Worm (Caenorhabditis elegans) whole organism, L3 larva: ENCODE data around the gene srx-28.

Experiments used
- aly-2 ChIP-seq: fragments of 150-350 bp; optimal IDR thresholded peaks from 2 replicates; lab custom pipeline; 2014; ENCODE audit warnings: missing biosample characterization, missing genetic modification characterization
- ceh-16 ChIP-seq: sonication (generic microtip); optimal IDR thresholded peaks from 2 replicates; lab custom pipeline; 2017; ENCODE audit warnings: missing biosample characterization, missing genetic modification characterization
- ceh-28 ChIP-seq: fragments of 150-350 bp; optimal IDR thresholded peaks from 2 replicates; lab custom pipeline; 2014; ENCODE audit warnings: missing biosample characterization, missing genetic modification reagents, missing genetic modification characterization
- ceh-9 ChIP-seq: sonication (generic microtip); optimal IDR thresholded peaks from 2 replicates; lab custom pipeline; 2018; ENCODE audit warnings: missing biosample characterization, missing genetic modification characterization
- egl-5 ChIP-seq: fragments of 150-350 bp; optimal IDR thresholded peaks from 2 replicates; lab custom pipeline; 2017; ENCODE audit warnings: missing biosample characterization, missing genetic modification reagents, missing genetic modification characterization, inconsistent platforms
- elt-1 ChIP-seq: fragments of 150-350 bp; optimal IDR thresholded peaks from 2 replicates; lab custom pipeline; 2014; ENCODE audit warnings: missing biosample characterization, missing genetic modification characterization
- elt-2 ChIP-seq: sonication (generic microtip); optimal IDR thresholded peaks from 2 replicates; lab custom pipeline; 2016; ENCODE audit warnings: missing genetic modification reagents, mild to moderate bottlenecking, missing genetic modification characterization, missing compliant biosample characterization
- elt-3 ChIP-seq, 3 experiments: fragments of 150-350 bp in 1 of 3; sonication (generic microtip) in 2 of 3; optimal IDR thresholded peaks; 2 replicates in 2 of 3; 4 replicates in 1 of 3; lab custom pipeline; 2014 to 2017; ENCODE audit warnings: missing biosample characterization in 3 of 3, missing genetic modification characterization in 3 of 3
- eor-1 ChIP-seq, 2 experiments: fragments of 150-350 bp; optimal IDR thresholded peaks; 2 replicates each; lab custom pipeline; 2014 to 2018; ENCODE audit warnings: missing biosample characterization in 2 of 2, missing genetic modification characterization in 2 of 2
- fkh-10 ChIP-seq: sonication (generic microtip); optimal IDR thresholded peaks from 2 replicates; lab custom pipeline; 2017; ENCODE audit warnings: missing biosample characterization, missing genetic modification reagents, missing genetic modification characterization
- fkh-2 ChIP-seq: fragments of 150-350 bp; optimal IDR thresholded peaks from 2 replicates; lab custom pipeline; 2014; ENCODE audit warnings: missing biosample characterization, missing genetic modification reagents, missing genetic modification characterization
- fos-1 ChIP-seq: fragments of 150-350 bp; optimal IDR thresholded peaks from 2 replicates; lab custom pipeline; 2014; ENCODE audit warnings: missing biosample characterization, missing genetic modification characterization
- hmg-11 ChIP-seq: sonication (generic microtip); optimal IDR thresholded peaks from 2 replicates; lab custom pipeline; 2016; ENCODE audit warnings: missing genetic modification characterization, missing compliant biosample characterization
- jun-1 ChIP-seq: fragments of 150-350 bp; optimal IDR thresholded peaks from 2 replicates; lab custom pipeline; 2014; ENCODE audit warnings: missing biosample characterization, missing genetic modification reagents, missing genetic modification characterization
- lin-15B ChIP-seq: fragments of 150-350 bp; optimal IDR thresholded peaks from 2 replicates; lab custom pipeline; 2014; ENCODE audit warnings: missing biosample characterization, missing genetic modification characterization
- lin-39 ChIP-seq: fragments of 150-350 bp; optimal IDR thresholded peaks from 2 replicates; lab custom pipeline; 2018; ENCODE audit warnings: missing biosample characterization, missing genetic modification reagents, missing genetic modification characterization
- nfya-1 ChIP-seq: sonication (generic microtip); optimal IDR thresholded peaks from 2 replicates; lab custom pipeline; 2017; ENCODE audit warnings: missing genetic modification characterization, mild to moderate bottlenecking, missing compliant biosample characterization, antibody characterized with exemption, moderate library complexity; ENCODE audit not compliant: insufficient read depth
- nhr-23 ChIP-seq: fragments of 150-350 bp; optimal IDR thresholded peaks from 2 replicates; lab custom pipeline; 2014; ENCODE audit warnings: missing biosample characterization, missing genetic modification reagents, missing genetic modification characterization
- nhr-237 ChIP-seq: fragments of 150-350 bp; optimal IDR thresholded peaks from 2 replicates; lab custom pipeline; 2014; ENCODE audit warnings: missing biosample characterization, missing genetic modification characterization
- nhr-25 ChIP-seq: sonication (generic microtip); optimal IDR thresholded peaks from 2 replicates; lab custom pipeline; 2017; ENCODE audit warnings: missing biosample characterization, missing genetic modification characterization
- nhr-76 ChIP-seq: fragments of 150-350 bp; sonication (generic microtip); optimal IDR thresholded peaks from 5 replicates; lab custom pipeline; 2014; ENCODE audit warnings: missing biosample characterization, missing genetic modification characterization
- nhr-77 ChIP-seq: fragments of 150-350 bp; optimal IDR thresholded peaks from 2 replicates; lab custom pipeline; 2014; ENCODE audit warnings: missing biosample characterization, missing genetic modification characterization
- pha-4 ChIP-seq: fragments of 150-350 bp; optimal IDR thresholded peaks from 2 replicates; lab custom pipeline; 2014; ENCODE audit warnings: missing biosample characterization, missing genetic modification reagents, missing genetic modification characterization
- pqm-1 ChIP-seq: fragments of 150-350 bp; optimal IDR thresholded peaks from 2 replicates; lab custom pipeline; 2017; ENCODE audit warnings: missing biosample characterization, missing genetic modification characterization, inconsistent platforms
- sea-2 ChIP-seq: fragments of 150-350 bp; sonication (generic microtip); optimal IDR thresholded peaks from 4 replicates; lab custom pipeline; 2014; ENCODE audit warnings: missing biosample characterization, missing genetic modification reagents, missing genetic modification characterization
- skn-1 ChIP-seq: fragments of 150-350 bp; optimal IDR thresholded peaks from 2 replicates; lab custom pipeline; 2014; ENCODE audit warnings: missing biosample characterization, missing genetic modification characterization
- tbx-2 ChIP-seq: sonication (generic microtip); optimal IDR thresholded peaks from 2 replicates; lab custom pipeline; 2016; ENCODE audit warnings: mild to moderate bottlenecking, missing genetic modification characterization, missing compliant biosample characterization
- unc-39 ChIP-seq: sonication (generic microtip); optimal IDR thresholded peaks from 4 replicates; lab custom pipeline; 2017; ENCODE audit warnings: missing biosample characterization, missing genetic modification characterization
- unc-62 ChIP-seq: fragments of 150-350 bp; sonication (generic microtip); optimal IDR thresholded peaks from 4 replicates; lab custom pipeline; 2014; ENCODE audit warnings: missing biosample characterization, missing genetic modification reagents, missing genetic modification characterization
- ztf-4 ChIP-seq: fragments of 150-350 bp; optimal IDR thresholded peaks from 2 replicates; lab custom pipeline; 2014; ENCODE audit warnings: missing biosample characterization, missing genetic modification characterization

srx-28 gene

DNA sequence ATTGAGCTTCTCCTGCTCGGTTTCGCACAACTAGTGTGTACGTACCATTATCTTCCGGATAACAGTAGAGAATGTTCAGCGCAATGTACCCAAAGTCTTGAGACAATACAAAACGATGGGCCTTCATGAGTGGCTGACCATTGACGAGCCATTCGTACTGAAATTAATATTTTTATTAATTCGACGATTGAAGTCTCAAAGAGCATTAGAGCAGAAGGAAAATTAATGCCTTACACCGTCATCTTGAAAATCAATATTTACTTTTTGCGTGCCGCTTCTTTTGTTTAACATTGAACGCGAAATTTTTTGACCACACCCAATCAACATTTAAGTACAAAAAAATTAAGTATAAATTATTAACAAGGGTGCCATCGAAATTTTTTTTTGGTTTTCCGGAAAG lies 35.9 kb upstream of the srx-28 start:
- TF ChIP-seq fos-1 (no peak), pha-4 (tag; lab: Kevin White, UChicago) (no peak), sea-2 (no peak), ztf-4 (tag; lab: Kevin White, UChicago) (no peak), skn-1 (no peak)

ce11 chrV:2780786-2781185 lies 23.7 kb upstream of the srx-28 start, which contains the start of gene R05D8.11:
TSS of gene R05D8.11 (minus strand) at chrV:2780886.
- TF ChIP-seq elt-2 (no peak), egl-5 (no peak), nhr-23 (tag; lab: Kevin White, UChicago) (no peak), nhr-77 (no peak), aly-2 (no peak)
- TF ChIP-seq, all 47 proteins: peak for 0

DNA sequence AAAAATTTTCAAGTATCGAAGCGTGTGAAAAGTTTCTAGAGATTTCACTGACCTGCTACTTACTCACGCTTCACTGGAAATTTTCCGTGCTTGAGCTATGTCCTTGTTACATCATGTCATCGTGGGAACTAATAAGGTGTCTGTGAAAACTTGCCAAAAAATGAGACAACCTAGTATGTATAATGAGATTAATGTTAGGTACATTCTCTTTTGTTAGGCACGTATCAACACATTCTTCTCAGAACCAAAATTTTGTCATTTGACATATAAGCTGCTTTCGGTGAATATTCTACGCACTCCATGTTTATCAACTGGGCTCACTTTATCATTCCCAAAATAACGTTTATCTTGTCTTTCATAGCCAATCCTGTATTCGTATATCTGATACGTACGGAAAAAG lies 17.0 kb upstream of the srx-28 start, which contains the start of gene srj-18:
Gene srj-18 (plus strand): TSS at position 301 of the 400 bp plus-strand sequence.
- TF ChIP-seq ceh-16 (tag; lab: Kevin White, UChicago) (no peak), elt-2 (no peak), fkh-2 (tag; lab: Kevin White, UChicago) (no peak), elt-3 (tag; optimal IDR thresholded peaks at IDR 0.05; lab: Kevin White, UChicago) (no peak), nhr-76 (no peak), tbx-2 (tag; lab: Kevin White, UChicago) (no peak), jun-1 (no peak), lin-39 (tag; lab: Kevin White, UChicago) (no peak), elt-1 (tag; lab: Kevin White, UChicago) (no peak)
- TF ChIP-seq, all 47 proteins: peak for 0

- TF ChIP-seq pha-4 (tag; lab: Kevin White, UChicago), result no peak
- TF ChIP-seq sea-2, result no peak
- TF ChIP-seq hmg-11, result no peak
- no peak for TF ChIP-seq nhr-25 (tag; lab: Kevin White, UChicago)
- no peak for TF ChIP-seq ceh-9 (tag; lab: Kevin White, UChicago)
Measured at ce11 chrV:2771560-2771959, 14.5 kb upstream of the srx-28 start, which contains the start of gene srh-56. TSS of gene srh-56 (plus strand) at chrV:2771860.

DNA sequence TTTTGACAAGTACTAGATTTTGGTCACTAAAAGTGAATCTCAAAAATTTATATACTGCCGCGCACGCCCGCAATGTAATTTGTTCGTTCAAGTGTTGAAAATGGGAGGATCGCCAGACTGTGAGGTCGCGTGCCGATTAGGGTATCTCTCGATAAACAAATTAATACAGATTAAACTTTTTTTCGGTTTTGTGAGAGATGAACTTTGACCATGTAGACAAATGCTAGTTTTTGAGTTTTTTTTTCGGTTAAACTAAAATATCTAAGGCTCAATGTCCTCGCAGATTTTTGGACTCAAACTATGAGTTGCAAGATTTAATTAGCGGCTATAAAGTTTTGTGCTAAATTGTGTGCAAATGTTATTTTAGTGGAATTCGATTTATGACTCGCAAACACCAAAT lies 12.7 kb upstream of the srx-28 start, which contains the start of gene dhs-15:
Gene dhs-15 (minus strand): TSS at position 101 of the 400 bp plus-strand sequence.
- TF ChIP-seq fkh-10, result no peak
- TF ChIP-seq nfya-1, result no peak
- TF ChIP-seq ceh-28, result no peak
- TF ChIP-seq nhr-237, result no peak
- TF ChIP-seq lin-15B (tag; lab: Kevin White, UChicago), result no peak

DNA sequence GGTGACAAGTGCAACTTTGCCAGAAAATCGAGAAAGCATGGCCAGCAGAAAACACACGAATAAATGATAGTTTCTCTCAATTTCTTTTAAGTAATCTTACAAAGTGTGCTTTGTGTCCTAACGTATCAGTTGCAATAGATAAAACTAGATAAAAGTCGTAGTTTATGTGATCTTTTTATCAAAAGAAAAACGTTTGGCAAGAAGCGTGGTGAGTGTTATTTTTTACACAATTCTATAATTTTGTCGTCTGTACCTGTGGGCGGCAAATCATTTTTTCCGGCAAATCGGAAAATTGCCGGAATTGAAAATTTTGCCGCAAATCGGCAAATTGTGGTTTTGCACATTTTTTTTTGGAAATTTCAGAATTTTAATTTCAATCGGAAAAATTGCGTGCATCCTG lies 10.4 kb upstream of the srx-28 start, which contains the start of gene R05D8.9:
Gene R05D8.9 (minus strand): TSS at position 101 of the 400 bp plus-strand sequence.
- TF ChIP-seq eor-1 (tag; optimal IDR thresholded peaks at IDR 0.05; lab: Kevin White, UChicago) (no peak), unc-39 (tag; lab: Kevin White, UChicago) (no peak)

- TF ChIP-seq elt-2 (peak; percentile 74), pqm-1 (tag; lab: Kevin White, UChicago) (peak; percentile 82), unc-62 (GFP tag; lab: Kevin White, UChicago) (no peak), ceh-16 (tag; lab: Kevin White, UChicago) (no peak)
- TF ChIP-seq, all 47 proteins: peak for 2
Measured at ce11 chrV:2765052-2765451, 8.0 kb upstream of the srx-28 start, which contains the start of gene dhs-14. TSS of gene dhs-14 (minus strand) at chrV:2765200.

DNA sequence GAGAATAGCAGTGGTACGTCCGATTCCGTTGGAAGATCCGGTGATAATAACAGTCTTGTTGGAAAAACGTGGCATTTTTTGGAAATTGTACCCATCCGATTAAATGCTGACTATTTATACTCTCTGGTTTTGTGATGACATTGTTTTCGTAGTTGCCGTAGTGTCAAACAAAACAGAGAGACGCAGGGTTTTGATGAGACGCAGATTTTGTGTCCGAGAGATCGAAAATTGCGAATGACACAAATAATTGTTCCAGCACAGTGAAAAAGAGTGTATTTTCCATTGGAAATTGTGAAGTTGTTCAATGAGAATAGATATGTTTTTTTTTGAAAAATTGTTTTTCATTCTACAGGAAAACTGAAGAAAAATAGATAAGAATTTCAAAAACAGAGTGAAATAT lies 6.0 kb upstream of the srx-28 start, which contains the start of gene R05D8.7:
Gene R05D8.7 (minus strand): TSS at position 104 of the 400 bp plus-strand sequence.
- TF ChIP-seq hmg-11, result no peak
- no peak for TF ChIP-seq nhr-237
- TF ChIP-seq pha-4 (tag; lab: Kevin White, UChicago), result no peak
- TF ChIP-seq lin-39 (tag; lab: Kevin White, UChicago), result no peak
